Worm (Caenorhabditis elegans) whole organism, L1 larva: ENCODE measurements around the gene Y57G11C.42.

ENCODE experiments used
- aha-1 ChIP-seq: fragments of 150-350 bp; optimal IDR thresholded peaks from 2 replicates; lab custom pipeline; 2014; ENCODE audit warnings: missing biosample characterization, missing genetic modification characterization
- alr-1 ChIP-seq: fragments of 200-800 bp; sonication (Bioruptor generic); optimal IDR thresholded peaks from 2 replicates; lab custom pipeline; 2018; ENCODE audit warnings: borderline replicate concordance, mild to moderate bottlenecking, missing genetic modification characterization, missing compliant biosample characterization
- aly-2 ChIP-seq: fragments of 150-350 bp; optimal IDR thresholded peaks from 2 replicates; lab custom pipeline; 2014; ENCODE audit warnings: missing biosample characterization, missing genetic modification characterization
- ama-1 ChIP-seq: fragments of 150-350 bp; optimal IDR thresholded peaks from 2 replicates; lab custom pipeline; 2014
- ceh-8 ChIP-seq: fragments of 200-800 bp; sonication (Bioruptor generic); optimal IDR thresholded peaks from 2 replicates; lab custom pipeline; 2018; ENCODE audit warnings: mild to moderate bottlenecking, missing genetic modification characterization, moderate library complexity, missing compliant biosample characterization
- ceh-88 ChIP-seq: fragments of 200-800 bp; sonication (Bioruptor generic); IDR thresholded peaks from 2 replicates; pipeline ENCODE4 v1.3.6; 2022; ENCODE audit warnings: missing genetic modification characterization, missing compliant biosample characterization
- dpl-1 ChIP-seq, 3 experiments: fragments of 150-350 bp in 2 of 3; sonication (generic microtip) in 1 of 3; optimal IDR thresholded peaks; 2 replicates each; lab custom pipeline; 2014 to 2017; ENCODE audit warnings: missing biosample characterization in 3 of 3, missing genetic modification characterization in 3 of 3, missing genetic modification reagents in 3 of 3
- efl-1 ChIP-seq, 4 experiments: fragments of 150-350 bp; optimal IDR thresholded peaks in 3 of 4; peaks in 1 of 4; 1 replicate in 1 of 4; 2 replicates in 3 of 4; lab custom pipeline; 2014; ENCODE audit warnings: missing biosample characterization in 2 of 4, missing genetic modification characterization in 2 of 4, missing genetic modification reagents in 2 of 4
- ets-5 ChIP-seq: fragments of 200-800 bp; sonication (Bioruptor generic); IDR thresholded peaks from 2 replicates; pipeline ENCODE4 v1.3.6; 2022; ENCODE audit warnings: missing genetic modification characterization, missing compliant biosample characterization
- fkh-10 ChIP-seq: sonication (generic microtip); optimal IDR thresholded peaks from 2 replicates; lab custom pipeline; 2017; ENCODE audit warnings: missing biosample characterization, missing genetic modification reagents, missing genetic modification characterization
- fos-1 ChIP-seq: fragments of 150-350 bp; optimal IDR thresholded peaks from 2 replicates; lab custom pipeline; 2014; ENCODE audit warnings: missing biosample characterization, missing genetic modification characterization
- hlh-17 ChIP-seq: fragments of 200-800 bp; sonication (Bioruptor generic); optimal IDR thresholded peaks from 2 replicates; lab custom pipeline; 2018; ENCODE audit warnings: missing genetic modification characterization, mild to moderate bottlenecking, missing compliant biosample characterization, moderate library complexity, borderline replicate concordance
- lin-14 ChIP-seq: fragments of 200-800 bp; sonication (Bioruptor generic); optimal IDR thresholded peaks from 2 replicates; lab custom pipeline; 2018; ENCODE audit warnings: mild to moderate bottlenecking, missing genetic modification characterization, moderate library complexity, missing compliant biosample characterization
- lin-39 ChIP-seq: fragments of 150-350 bp; optimal IDR thresholded peaks from 2 replicates; lab custom pipeline; 2014; ENCODE audit warnings: missing biosample characterization, missing genetic modification reagents, missing genetic modification characterization
- lsy-2 ChIP-seq, 2 experiments: fragments of 150-350 bp; optimal IDR thresholded peaks; 2 replicates each; lab custom pipeline; 2014; ENCODE audit warnings: missing biosample characterization in 2 of 2, missing genetic modification characterization in 2 of 2
- mab-9 ChIP-seq: fragments of 200-800 bp; sonication (Bioruptor generic); IDR thresholded peaks from 2 replicates; pipeline ENCODE4 v1.3.6; 2022; ENCODE audit warnings: missing genetic modification reagents, missing genetic modification characterization, missing compliant biosample characterization
- mdl-1 ChIP-seq, 2 experiments: fragments of 150-350 bp; optimal IDR thresholded peaks; 2 replicates each; lab custom pipeline; 2014 to 2017; ENCODE audit warnings: missing biosample characterization in 2 of 2, missing genetic modification characterization in 2 of 2, inconsistent platforms in 1 of 2
- mef-2 ChIP-seq: fragments of 150-350 bp; optimal IDR thresholded peaks from 2 replicates; lab custom pipeline; 2014; ENCODE audit warnings: missing biosample characterization, missing genetic modification characterization
- mep-1 ChIP-seq: fragments of 150-350 bp; optimal IDR thresholded peaks from 2 replicates; lab custom pipeline; 2014; ENCODE audit warnings: missing biosample characterization, missing genetic modification characterization
- nhr-11 ChIP-seq: fragments of 150-350 bp; optimal IDR thresholded peaks from 2 replicates; lab custom pipeline; 2014; ENCODE audit warnings: missing biosample characterization, missing genetic modification characterization
- nhr-28 ChIP-seq: fragments of 150-350 bp; optimal IDR thresholded peaks from 2 replicates; lab custom pipeline; 2014; ENCODE audit warnings: missing biosample characterization, missing genetic modification characterization
- nhr-47 ChIP-seq: sonication (generic microtip); optimal IDR thresholded peaks from 2 replicates; lab custom pipeline; 2016; ENCODE audit warnings: mild to moderate bottlenecking, missing genetic modification characterization, moderate library complexity, missing compliant biosample characterization
- nhr-71 ChIP-seq: sonication (generic microtip); optimal IDR thresholded peaks from 2 replicates; lab custom pipeline; 2016; ENCODE audit warnings: mild to moderate bottlenecking, missing genetic modification characterization, moderate library complexity, missing compliant biosample characterization
- nhr-76 ChIP-seq: sonication (generic microtip); optimal IDR thresholded peaks from 2 replicates; lab custom pipeline; 2017; ENCODE audit warnings: missing biosample characterization, missing genetic modification characterization
- nhr-84 ChIP-seq: sonication (generic microtip); optimal IDR thresholded peaks from 2 replicates; lab custom pipeline; 2017; ENCODE audit warnings: missing biosample characterization, missing genetic modification characterization
- nhr-90 ChIP-seq: sonication (generic microtip); optimal IDR thresholded peaks from 2 replicates; lab custom pipeline; 2016; ENCODE audit warnings: mild to moderate bottlenecking, missing genetic modification characterization, missing compliant biosample characterization; ENCODE audit not compliant: poor library complexity
- pag-3 ChIP-seq: sonication (generic microtip); optimal IDR thresholded peaks from 2 replicates; lab custom pipeline; 2017; ENCODE audit warnings: missing genetic modification characterization, mild to moderate bottlenecking, missing compliant biosample characterization, antibody characterized with exemption, borderline replicate concordance; ENCODE audit not compliant: insufficient read depth
- pax-3 ChIP-seq: fragments of 200-800 bp; sonication (Bioruptor generic); optimal IDR thresholded peaks from 2 replicates; lab custom pipeline; 2018; ENCODE audit warnings: mild to moderate bottlenecking, missing genetic modification characterization, moderate library complexity, missing compliant biosample characterization
- rnt-1 ChIP-seq: sonication (generic microtip); optimal IDR thresholded peaks from 2 replicates; lab custom pipeline; 2016; ENCODE audit warnings: mild to moderate bottlenecking, missing genetic modification characterization, moderate library complexity, missing compliant biosample characterization
- skn-1 ChIP-seq: fragments of 150-350 bp; optimal IDR thresholded peaks from 2 replicates; lab custom pipeline; 2014; ENCODE audit warnings: missing biosample characterization, missing genetic modification characterization
- snpc-4 ChIP-seq: fragments of 150-350 bp; optimal IDR thresholded peaks from 2 replicates; lab custom pipeline; 2014; ENCODE audit warnings: missing biosample characterization, missing genetic modification characterization
- snu-23 ChIP-seq: sonication (generic microtip); optimal IDR thresholded peaks from 2 replicates; lab custom pipeline; 2016; ENCODE audit warnings: missing genetic modification characterization, missing compliant biosample characterization
- sptf-1 ChIP-seq: fragments of 150-350 bp; optimal IDR thresholded peaks from 2 replicates; lab custom pipeline; 2014; ENCODE audit warnings: missing biosample characterization, missing genetic modification characterization
- sup-37 ChIP-seq: fragments of 200-800 bp; sonication (Bioruptor generic); optimal IDR thresholded peaks from 2 replicates; lab custom pipeline; 2018; ENCODE audit warnings: mild to moderate bottlenecking, missing genetic modification characterization, missing compliant biosample characterization
- unc-30 ChIP-seq: sonication (generic microtip); optimal IDR thresholded peaks from 2 replicates; lab custom pipeline; 2017; ENCODE audit warnings: missing biosample characterization, missing genetic modification characterization
- vab-15 ChIP-seq: sonication (generic microtip); optimal IDR thresholded peaks from 2 replicates; lab custom pipeline; 2017; ENCODE audit warnings: missing genotype, mild to moderate bottlenecking, missing genetic modification characterization, missing compliant biosample characterization
- ztf-4 ChIP-seq: fragments of 150-350 bp; optimal IDR thresholded peaks from 2 replicates; lab custom pipeline; 2014; ENCODE audit warnings: missing biosample characterization, missing genetic modification characterization

Y57G11C.42 gene

DNA sequence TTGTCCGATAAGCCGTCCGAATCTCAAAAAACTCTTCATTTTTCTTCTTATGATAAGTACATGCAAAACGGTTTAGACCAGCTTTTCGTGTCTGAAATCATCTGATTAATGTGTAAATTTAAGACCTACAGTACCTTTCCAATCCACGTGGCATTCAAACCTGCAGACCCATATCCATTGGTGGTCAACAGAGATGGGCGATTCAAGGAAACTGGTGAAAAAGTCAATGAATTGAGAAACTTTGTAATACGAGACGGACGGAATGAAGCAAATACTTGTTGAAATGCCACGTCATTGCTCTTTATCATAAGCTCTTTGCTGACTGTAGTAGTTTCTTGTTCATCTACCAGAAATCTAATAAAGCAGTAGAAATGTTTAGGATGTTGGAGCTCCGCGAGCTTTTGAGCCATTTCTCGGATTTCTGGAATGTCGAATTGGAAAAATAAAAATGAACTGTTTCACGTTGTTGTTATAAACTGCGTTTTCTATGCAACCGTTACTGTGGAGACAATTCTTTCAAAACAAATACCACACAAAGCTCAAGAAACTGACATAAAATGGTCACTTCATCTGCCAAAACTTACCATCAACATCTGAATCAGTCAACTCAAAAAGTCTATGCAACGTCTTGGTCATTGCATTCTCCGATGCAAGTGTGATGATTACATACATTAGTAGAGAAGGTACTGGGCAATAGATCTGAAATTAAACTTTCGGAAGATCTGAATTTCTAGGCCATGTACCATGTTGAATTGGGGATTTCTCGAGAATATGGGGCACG, 35.8 kb downstream of the Y57G11C.42 start:
- TF ChIP-seq rnt-1 (peak; percentile 17), ama-1 (lab: Kevin White, UChicago) (peak; percentile 79), nhr-71 (tag; lab: Kevin White, UChicago) (peak; percentile 45), pag-3 (tag; lab: Kevin White, UChicago) (no peak), ets-5 (GFP tag; lab: Robert Waterston, UW) (0 out of 2 replicates have a peak, but pooled peaks have one; percentile 33), nhr-90 (tag; lab: Kevin White, UChicago) (no peak), efl-1 (optimal IDR thresholded peaks at IDR 0.05; lab: Kevin White, UChicago) (no peak), efl-1 (GFP tag; optimal IDR thresholded peaks at IDR 0.05 in 1 of 2; lab: Kevin White, UChicago) (peak in 1 of 2 experiments; percentile 18), ceh-88 (GFP tag; lab: Robert Waterston, UW) (peak; percentile 16; the same call in 1 of the 2 replicates), lsy-2 (tag; optimal IDR thresholded peaks at IDR 0.05; lab: Kevin White, UChicago) (peak in 1 of 2 experiments; percentile 1), ztf-4 (tag; lab: Kevin White, UChicago) (peak; percentile 38), mep-1 (tag; lab: Kevin White, UChicago) (no peak), sup-37 (no peak), nhr-28 (tag; lab: Kevin White, UChicago) (no peak), vab-15 (peak; percentile 46), nhr-47 (tag; lab: Kevin White, UChicago) (no peak)
- TF ChIP-seq, all 84 proteins: peak for 9

DNA sequence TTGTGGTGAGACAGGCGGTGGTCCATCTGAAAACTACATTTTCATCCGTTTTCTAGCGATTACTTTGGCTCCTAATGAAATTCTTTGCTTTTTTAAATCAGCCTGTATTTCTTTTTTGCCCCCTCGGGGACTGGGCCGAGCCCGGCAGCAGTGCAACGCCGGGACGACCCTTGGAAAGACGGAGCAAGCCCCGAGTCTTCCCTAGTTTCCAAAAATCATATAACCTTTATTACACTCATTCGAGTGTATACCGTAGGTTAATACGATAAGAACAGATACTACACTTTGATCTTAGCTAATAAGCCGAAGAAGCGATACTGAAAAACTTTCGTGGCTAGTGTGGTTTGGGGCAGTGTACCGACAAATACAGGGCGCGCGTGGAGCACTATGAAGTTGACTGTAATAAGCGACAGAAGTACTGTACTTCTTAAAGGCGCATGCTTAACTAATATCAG, 36.4 kb downstream of the Y57G11C.42 start:
- TF ChIP-seq mab-9 (GFP tag; lab: Robert Waterston, UW) (no peak), nhr-76 (tag; lab: Kevin White, UChicago) (no peak), ama-1 (lab: Kevin White, UChicago) (no peak), fos-1 (no peak), lin-39 (no peak), sptf-1 (no peak), unc-30 (tag; lab: Kevin White, UChicago) (no peak), dpl-1 (GFP tag; optimal IDR thresholded peaks at IDR 0.05; lab: Kevin White, UChicago) (no peak), mdl-1 (tag; optimal IDR thresholded peaks at IDR 0.05; lab: Kevin White, UChicago) (no peak), pax-3 (tag; lab: Kevin White, UChicago) (no peak), nhr-11 (no peak)

DNA sequence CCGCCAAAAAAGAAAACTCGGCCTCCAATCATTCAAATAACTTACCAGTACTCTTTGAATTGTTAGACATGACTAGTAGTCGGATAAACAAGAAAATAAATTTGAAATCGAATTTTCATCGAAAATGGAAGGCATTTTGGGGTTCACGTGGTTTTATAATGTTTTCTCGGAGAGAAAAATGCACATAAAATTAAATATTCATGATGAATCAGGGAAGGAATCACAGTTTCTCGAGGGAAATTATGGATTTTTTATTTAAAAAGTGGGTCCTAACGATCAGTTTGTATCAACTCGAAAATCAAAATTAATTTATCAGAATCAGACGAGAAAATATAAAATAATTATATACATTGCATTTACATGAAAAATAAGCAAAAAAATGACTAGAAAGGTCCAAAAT, 37.0 kb downstream of the Y57G11C.42 start, which contains the start of gene Y57G11C.5:
Gene Y57G11C.5, minus strand, starts transcription at position 101 of the 400 bp plus-strand sequence.
- no peak for TF ChIP-seq snpc-4 (tag; lab: Kevin White, UChicago)
- TF ChIP-seq alr-1 (tag; lab: Kevin White, UChicago), result no peak
- TF ChIP-seq fkh-10 (GFP tag; lab: Kevin White, UChicago), result no peak
- no peak for TF ChIP-seq aha-1
- no peak for TF ChIP-seq hlh-17 (GFP tag; lab: Kevin White, UChicago)

DNA sequence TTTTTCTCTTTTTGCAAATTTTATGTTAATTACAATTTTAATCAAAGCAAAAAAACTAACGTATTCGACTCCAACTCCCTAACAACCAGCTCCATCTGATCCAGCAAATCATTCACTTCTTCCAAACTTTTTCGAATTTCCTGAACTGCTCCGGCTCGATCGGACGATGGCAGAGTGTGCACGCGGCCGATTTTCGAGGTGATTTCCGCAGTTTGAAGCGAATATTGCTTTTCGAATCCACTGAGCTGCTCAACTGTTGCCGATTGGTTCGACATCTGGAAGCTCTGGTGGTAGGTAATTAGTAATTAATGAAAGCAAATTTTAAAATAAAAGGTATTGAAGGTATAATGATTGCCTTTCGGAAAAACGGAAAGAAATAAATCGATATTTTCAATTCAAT, 38.1 kb downstream of the Y57G11C.42 start, which contains the start of gene vti-1:
Gene vti-1, minus strand, starts transcription at position 284 of the 400 bp plus-strand sequence.
- TF ChIP-seq skn-1 (no peak), nhr-47 (tag; lab: Kevin White, UChicago) (no peak), snu-23 (GFP tag; lab: Kevin White, UChicago) (no peak), lin-14 (no peak), ztf-4 (tag; lab: Kevin White, UChicago) (no peak), nhr-84 (tag; lab: Kevin White, UChicago) (no peak), aly-2 (tag; lab: Kevin White, UChicago) (no peak), ceh-8 (GFP tag; lab: Kevin White, UChicago) (no peak), mef-2 (tag; lab: Kevin White, UChicago) (no peak)
